Worm (Caenorhabditis elegans): ENCODE results near the gene R08D7.7.

R08D7.7 gene

DNA sequence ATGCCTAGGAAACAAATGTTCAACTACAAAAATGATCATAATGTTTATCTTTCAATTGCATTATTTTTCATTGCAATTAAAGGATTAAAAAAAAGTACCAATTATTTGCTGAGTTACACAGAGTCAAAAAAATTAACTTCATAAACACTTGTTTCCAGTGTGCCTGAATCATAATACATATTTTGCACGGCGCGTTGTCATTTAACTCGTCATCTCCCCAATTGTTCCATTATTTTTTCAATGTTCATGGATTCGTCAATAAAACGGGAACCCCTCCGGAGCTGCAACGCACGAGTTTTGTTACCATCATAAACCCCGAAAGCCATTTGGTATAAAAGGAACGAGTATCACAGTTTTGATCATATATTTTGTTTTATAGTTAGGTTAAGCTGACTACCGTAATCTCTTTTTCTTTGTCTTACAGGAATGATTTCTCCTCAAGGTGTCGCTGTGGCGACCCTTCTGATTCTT lies 27.4 kb downstream of the R08D7.7 start, which contains the start of gene F59B2.12:
TSS of gene F59B2.12 (plus strand) at position 421 of the 471 bp plus-strand sequence.
- no peak for TF ChIP-seq C34B4.2 (tag; optimal IDR thresholded peaks at IDR 0.05)
- TF ChIP-seq blmp-1 (tag; optimal IDR thresholded peaks at IDR 0.05), result no peak
- TF ChIP-seq pqm-1 (tag; optimal IDR thresholded peaks at IDR 0.05), result no peak
- no peak for TF ChIP-seq vab-15 (tag; optimal IDR thresholded peaks at IDR 0.05)
- no peak for TF ChIP-seq mdl-1 (tag; optimal IDR thresholded peaks at IDR 0.05)
- TF ChIP-seq mef-2 (tag; optimal IDR thresholded peaks at IDR 0.05), result no peak
- TF ChIP-seq mep-1 (tag; optimal IDR thresholded peaks at IDR 0.05), result no peak
- no peak for TF ChIP-seq hlh-4 (tag; optimal IDR thresholded peaks at IDR 0.05)
- TF ChIP-seq unc-98 (GFP tag; IDR thresholded peaks at IDR 0.05), result no peak
- no peak for TF ChIP-seq efl-3 (GFP tag; optimal IDR thresholded peaks at IDR 0.05)
- TF ChIP-seq ceh-8 (GFP tag; optimal IDR thresholded peaks at IDR 0.05), result no peak
- TF ChIP-seq alr-1 (tag; optimal IDR thresholded peaks at IDR 0.05; ENCODE audit: borderline replicate concordance), result no peak
- TF ChIP-seq nhr-85 (tag), result no peak
- no peak for TF ChIP-seq elt-2 (tag; optimal IDR thresholded peaks at IDR 0.05)
- no peak for TF ChIP-seq lin-13 (GFP tag; optimal IDR thresholded peaks at IDR 0.05)
- TF ChIP-seq nhr-20 (tag; optimal IDR thresholded peaks at IDR 0.05), result no peak

DNA sequence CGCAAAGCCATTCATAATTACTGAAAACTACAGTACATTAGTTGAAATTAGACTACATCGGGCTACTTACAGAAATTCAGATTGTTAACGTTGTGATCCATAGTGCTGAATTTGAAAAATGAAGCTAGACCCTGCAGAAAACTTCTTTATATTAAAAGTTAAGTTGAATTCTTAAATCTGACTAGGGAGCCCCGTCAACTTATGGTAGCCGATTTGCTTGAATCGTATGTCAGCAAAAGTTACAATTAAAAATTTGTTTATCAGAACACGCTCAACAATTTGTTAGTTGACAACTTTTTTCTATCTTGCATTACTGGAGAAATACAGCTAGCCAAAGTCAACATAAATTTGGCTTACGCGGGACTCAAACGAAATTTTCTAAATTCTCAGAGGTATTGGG lies 32.7 kb downstream of the R08D7.7 start, which contains the start of gene F59B2.14:
TSS of gene F59B2.14 (minus strand) at position 101 of the 400 bp plus-strand sequence.
- TF ChIP-seq lin-14 (GFP tag; optimal IDR thresholded peaks at IDR 0.05) (no peak), ces-1 (GFP tag; optimal IDR thresholded peaks at IDR 0.05) (no peak), aha-1 (tag; optimal IDR thresholded peaks at IDR 0.05) (no peak), mef-2 (tag; optimal IDR thresholded peaks at IDR 0.05) (no peak)

DNA sequence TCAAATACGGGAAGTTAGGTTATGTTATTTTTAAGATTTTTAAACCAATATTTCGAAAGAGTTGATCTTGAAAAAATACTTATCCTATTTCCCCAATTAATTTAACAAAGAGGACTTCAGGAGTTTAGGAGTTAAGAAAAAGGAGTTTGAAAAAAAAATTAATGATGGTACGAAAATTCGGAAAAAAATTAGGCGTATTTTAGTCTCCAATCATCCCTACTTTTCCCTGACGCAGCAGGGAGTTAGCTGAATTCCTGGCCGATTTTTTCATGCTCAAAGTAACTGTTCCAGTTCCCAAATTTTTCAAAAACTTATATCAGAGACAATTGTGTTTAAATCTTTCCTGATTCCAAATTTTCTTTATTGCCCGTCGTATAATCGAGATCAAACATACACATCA lies 33.7 kb downstream of the R08D7.7 start:
- TF ChIP-seq fkh-10 (GFP tag; optimal IDR thresholded peaks at IDR 0.05) (no peak), nhr-77 (tag; optimal IDR thresholded peaks at IDR 0.05) (no peak)

DNA sequence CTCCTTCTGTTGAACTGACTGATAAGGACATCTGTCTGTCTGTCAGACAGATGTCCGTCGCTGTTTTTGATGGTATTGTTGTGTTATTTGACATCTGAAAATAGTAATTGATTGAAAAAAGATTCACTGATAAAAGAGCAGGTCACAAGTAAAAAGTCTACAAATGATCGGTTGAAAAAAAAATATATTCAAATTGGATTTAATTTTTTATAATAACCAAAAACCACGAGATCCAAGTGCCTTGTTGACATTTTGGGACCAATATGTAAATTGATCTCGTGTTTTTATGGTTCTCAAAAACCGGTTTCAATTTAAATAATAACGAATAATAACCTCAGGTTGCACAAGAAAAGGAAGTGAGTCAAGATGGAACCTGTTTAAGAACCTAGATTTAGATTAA lies 37.1 kb downstream of the R08D7.7 start, which contains the start of gene F59B2.13:
TSS of gene F59B2.13 (minus strand) at position 101 of the 400 bp plus-strand sequence.
- TF ChIP-seq vab-15 (tag; optimal IDR thresholded peaks at IDR 0.05) (no peak), C16A3.4 (tag; optimal IDR thresholded peaks at IDR 0.05) (no peak), nhr-19 (GFP tag; conservative IDR thresholded peaks at IDR 0.05) (no peak), snpc-4 (tag; optimal IDR thresholded peaks at IDR 0.05) (no peak), skn-1 (tag; optimal IDR thresholded peaks at IDR 0.05) (no peak), F16B12.6 (tag; optimal IDR thresholded peaks at IDR 0.05) (no peak), xbp-1 (tag; optimal IDR thresholded peaks at IDR 0.05) (no peak), egl-13 (tag; optimal IDR thresholded peaks at IDR 0.05) (no peak), zag-1 (tag; optimal IDR thresholded peaks at IDR 0.05) (no peak), mab-9 (GFP tag; IDR thresholded peaks at IDR 0.05) (no peak), ceh-82 (tag; optimal IDR thresholded peaks at IDR 0.05) (no peak), ceh-88 (GFP tag; IDR thresholded peaks at IDR 0.05) (no peak), C34B4.2 (tag; optimal IDR thresholded peaks at IDR 0.05) (no peak), nhr-84 (tag; optimal IDR thresholded peaks at IDR 0.05) (no peak), lir-3 (tag; optimal IDR thresholded peaks at IDR 0.05; ENCODE audit: poor library complexity) (no peak), efl-1 (optimal IDR thresholded peaks at IDR 0.05) (no peak), efl-1 (GFP tag; optimal IDR thresholded peaks at IDR 0.05 in 1 of 2) (no peak), sox-4 (tag; optimal IDR thresholded peaks at IDR 0.05) (no peak), pax-3 (tag; optimal IDR thresholded peaks at IDR 0.05) (no peak), fkh-8 (tag; optimal IDR thresholded peaks at IDR 0.05) (no peak), ceh-90 (tag; optimal IDR thresholded peaks at IDR 0.05) (no peak)
